Fruit fly (Drosophila melanogaster) whole organism, pupa: Measurements from ENCODE around the gene Zasp67.

Experiments
- CG12605 ChIP-seq: fragments of 200-800 bp; sonication (Bioruptor generic); IDR thresholded peaks from 2 replicates; pipeline ENCODE4 v1.3.6; 2022; ENCODE audit warnings: missing biosample characterization, missing genetic modification characterization
- EcR ChIP-seq: fragments of 200-800 bp; sonication (Bioruptor generic); optimal IDR thresholded peaks from 3 replicates; lab custom pipeline; 2019; ENCODE audit warnings: missing biosample characterization, missing genetic modification characterization, mild to moderate bottlenecking, moderate library complexity, missing genetic modification reagents
- Pif1B ChIP-seq: fragments of 200-800 bp; sonication (Bioruptor generic); optimal IDR thresholded peaks from 3 replicates; lab custom pipeline; 2016; ENCODE audit warnings: missing biosample characterization, missing genetic modification characterization
- rn ChIP-seq: fragments of 200-800 bp; sonication (Bioruptor generic); IDR thresholded peaks from 2 replicates; pipeline ENCODE4 v1.3.6; 2022; ENCODE audit warnings: missing biosample characterization, missing genetic modification characterization

- no peak for TF ChIP-seq EcR (GFP tag; lab: Kevin White, UChicago)
- no peak for TF ChIP-seq rn (GFP tag; lab: Robert Waterston, UW)
- no peak for TF ChIP-seq Pif1B (GFP tag; lab: Kevin White, UChicago)
- TF ChIP-seq CG12605 (GFP tag; lab: Robert Waterston, UW), result no peak
Measured at dm6 chr3L:9829154-9829553, 31.7 kb upstream of the Zasp67 start.
